Fruit fly (Drosophila melanogaster) whole organism, embryonic: ENCODE data around the gene CG33269.

Source experiments
- Awh ChIP-seq: fragments of 200-800 bp; sonication (Bioruptor generic); IDR thresholded peaks from 2 replicates; pipeline ENCODE4, ENCODE4 v1.3.6; 2022; ENCODE audit warnings: missing biosample characterization, missing genetic modification characterization
- Bgb ChIP-seq: fragments of 200-800 bp; sonication (Bioruptor generic); IDR thresholded peaks from 2 replicates; pipeline ENCODE4 v1.3.6; 2022; ENCODE audit warnings: missing biosample characterization, missing genetic modification characterization; ENCODE audit not compliant: partially characterized antibody
- CG10565 ChIP-seq: fragments of 200-800 bp; sonication (Bioruptor generic); optimal IDR thresholded peaks from 3 replicates; lab custom pipeline; 2016; ENCODE audit warnings: missing biosample characterization, mild to moderate bottlenecking, missing genetic modification characterization
- CG10654 ChIP-seq: fragments of 200-800 bp; sonication (Bioruptor generic); optimal IDR thresholded peaks from 2 replicates; lab custom pipeline; 2016; ENCODE audit warnings: missing biosample characterization, missing genetic modification characterization
- CG10959 ChIP-seq: fragments of 200-800 bp; sonication (Bioruptor generic); IDR thresholded peaks from 2 replicates; pipeline ENCODE4 v1.3.6; 2022; ENCODE audit warnings: missing biosample characterization, missing genetic modification characterization
- CG15514 ChIP-seq: fragments of 200-800 bp; sonication (Bioruptor generic); optimal IDR thresholded peaks from 3 replicates; lab custom pipeline; 2017; ENCODE audit warnings: missing biosample characterization, missing genetic modification characterization, mild to moderate bottlenecking, moderate library complexity, missing genetic modification reagents
- CG1603 ChIP-seq: fragments of 200-800 bp; sonication (Bioruptor generic); optimal IDR thresholded peaks from 2 replicates; lab custom pipeline; 2019; ENCODE audit warnings: missing biosample characterization, mild to moderate bottlenecking, missing genetic modification characterization, moderate library complexity
- CG17385 ChIP-seq: fragments of 200-800 bp; sonication (Bioruptor generic); optimal IDR thresholded peaks from 3 replicates; lab custom pipeline; 2018; ENCODE audit warnings: missing biosample characterization, mild to moderate bottlenecking, missing genetic modification characterization
- CG2129 ChIP-seq: fragments of 200-800 bp; sonication (Bioruptor generic); IDR thresholded peaks from 2 replicates; pipeline ENCODE4 v1.3.6; 2022; ENCODE audit warnings: missing biosample characterization, missing genetic modification characterization; ENCODE audit not compliant: partially characterized antibody
- CG30020 ChIP-seq: fragments of 200-800 bp; optimal IDR thresholded peaks from 2 replicates; lab custom pipeline; 2019; ENCODE audit warnings: missing biosample characterization, mild to moderate bottlenecking, missing genetic modification characterization, moderate library complexity
- CG34422 ChIP-seq: fragments of 200-800 bp; sonication (Bioruptor generic); IDR thresholded peaks from 3 replicates; pipeline ENCODE4 v1.3.6; 2022; ENCODE audit warnings: missing biosample characterization, missing genetic modification characterization
- CG3995 ChIP-seq: fragments of 200-800 bp; sonication (Bioruptor generic); optimal IDR thresholded peaks from 3 replicates; lab custom pipeline; 2016; ENCODE audit warnings: missing biosample characterization, missing genetic modification characterization
- CG43689 ChIP-seq: fragments of 200-800 bp; sonication (Bioruptor generic); IDR thresholded peaks from 2 replicates; pipeline ENCODE4 v1.3.6; 2022; ENCODE audit warnings: missing biosample characterization, missing genetic modification characterization
- CG4424 ChIP-seq: fragments of 200-800 bp; sonication (Bioruptor generic); optimal IDR thresholded peaks from 3 replicates; lab custom pipeline; 2016; ENCODE audit warnings: missing biosample characterization, missing genetic modification characterization
- CG6654 ChIP-seq: fragments of 200-800 bp; sonication (Bioruptor generic); optimal IDR thresholded peaks from 2 replicates; lab custom pipeline; 2017; ENCODE audit warnings: missing biosample characterization, mild to moderate bottlenecking, missing genetic modification characterization
- CG6813 ChIP-seq: fragments of 200-800 bp; sonication (Bioruptor generic); optimal IDR thresholded peaks from 2 replicates; lab custom pipeline; 2017; ENCODE audit warnings: missing biosample characterization, missing genetic modification characterization, mild to moderate bottlenecking, moderate library complexity, missing genetic modification reagents
- Chrac-16 ChIP-seq: fragments of 200-800 bp; sonication (Bioruptor generic); optimal IDR thresholded peaks from 3 replicates; lab custom pipeline; 2016; ENCODE audit warnings: missing biosample characterization, missing genetic modification characterization
- CoRest ChIP-seq: fragments of 200-800 bp; sonication (Bioruptor generic); optimal IDR thresholded peaks from 3 replicates; lab custom pipeline; 2018; ENCODE audit warnings: missing biosample characterization, mild to moderate bottlenecking, missing genetic modification characterization, moderate library complexity
- HLH3B ChIP-seq: fragments of 200-800 bp; sonication (Bioruptor generic); IDR thresholded peaks from 2 replicates; pipeline ENCODE4 v1.3.6; 2022; ENCODE audit warnings: missing biosample characterization, missing genetic modification characterization
- Lhr ChIP-seq: fragments of 200-800 bp; sonication (Bioruptor generic); optimal IDR thresholded peaks from 3 replicates; lab custom pipeline; 2017; ENCODE audit warnings: mild to moderate bottlenecking, missing biosample characterization, missing genetic modification reagents, missing genetic modification characterization
- Lim3 ChIP-seq: fragments of 200-800 bp; sonication (Bioruptor generic); IDR thresholded peaks from 2 replicates; pipeline ENCODE4 v1.3.6; 2022; ENCODE audit warnings: missing biosample characterization, missing genetic modification characterization
- Lpt ChIP-seq: fragments of >200 bp; optimal IDR thresholded peaks from 2 replicates; lab custom pipeline; 2018; ENCODE audit warnings: missing biosample characterization, missing genetic modification characterization
- MBD-R2 ChIP-seq: fragments of 200-800 bp; sonication (Bioruptor generic); IDR thresholded peaks from 2 replicates; pipeline ENCODE4 v1.3.6; 2022; ENCODE audit warnings: missing biosample characterization, missing genetic modification characterization
- Max ChIP-seq: fragments of 200-800 bp; sonication (Bioruptor generic); optimal IDR thresholded peaks from 2 replicates; lab custom pipeline; 2016; ENCODE audit warnings: missing biosample characterization, mild to moderate bottlenecking, missing genetic modification characterization
- NC2α ChIP-seq: fragments of 200-800 bp; sonication (Bioruptor generic); optimal IDR thresholded peaks from 2 replicates; lab custom pipeline; 2016; ENCODE audit warnings: missing biosample characterization, missing genetic modification characterization
- NK7.1 ChIP-seq: fragments of 200-800 bp; sonication (Bioruptor generic); optimal IDR thresholded peaks from 3 replicates; lab custom pipeline; 2016; ENCODE audit warnings: missing biosample characterization, missing genetic modification characterization
- Opbp ChIP-seq: fragments of 200-800 bp; sonication (Bioruptor generic); IDR thresholded peaks from 3 replicates; pipeline ENCODE4 v1.3.6; 2022; ENCODE audit warnings: missing biosample characterization, missing genetic modification characterization; ENCODE audit not compliant: partially characterized antibody
- Pdp1 ChIP-seq, 2 experiments: fragments of 200-800 bp; sonication (Bioruptor generic); optimal IDR thresholded peaks; 3 replicates each; lab custom pipeline; 2016; ENCODE audit warnings: missing biosample characterization in 2 of 2, missing genetic modification characterization in 2 of 2, mild to moderate bottlenecking in 1 of 2, moderate library complexity in 1 of 2
- Rx ChIP-seq: fragments of 200-800 bp; sonication (Bioruptor generic); IDR thresholded peaks from 2 replicates; pipeline ENCODE4 v1.3.6; 2022; ENCODE audit warnings: missing biosample characterization, missing genetic modification characterization
- Scr ChIP-seq: fragments of 200-800 bp; sonication (Bioruptor generic); IDR thresholded peaks from 2 replicates; pipeline ENCODE4 v1.3.6; 2022; ENCODE audit warnings: missing biosample characterization, missing genetic modification characterization; ENCODE audit not compliant: partially characterized antibody
- Spps ChIP-seq: fragments of 200-800 bp; sonication (Bioruptor generic); optimal IDR thresholded peaks from 2 replicates; lab custom pipeline; 2018; ENCODE audit warnings: missing biosample characterization, mild to moderate bottlenecking, missing genetic modification characterization
- Trl ChIP-seq, 3 experiments: fragments of >200 bp in 2 of 3; fragments of 200-800 bp in 1 of 3; sonication (Bioruptor generic) in 1 of 3; optimal IDR thresholded peaks; 2 replicates in 1 of 3; 3 replicates in 2 of 3; lab custom pipeline; 2016 to 2017; ENCODE audit warnings: missing biosample characterization in 1 of 3, missing genetic modification characterization in 1 of 3
- cato ChIP-seq: fragments of 200-800 bp; sonication (Bioruptor generic); optimal IDR thresholded peaks from 2 replicates; lab custom pipeline; 2016; ENCODE audit warnings: missing biosample characterization, missing genetic modification characterization, borderline replicate concordance
- ci ChIP-seq: fragments of 200-800 bp; sonication (Bioruptor generic); IDR thresholded peaks from 3 replicates; pipeline ENCODE4 v1.3.6; 2022; ENCODE audit warnings: missing biosample characterization, missing genetic modification characterization
- crol ChIP-seq: fragments of 200-800 bp; sonication (Bioruptor generic); IDR thresholded peaks from 2 replicates; pipeline ENCODE4 v1.3.6; 2022; ENCODE audit warnings: missing biosample characterization, missing genetic modification characterization
- fd96Cb ChIP-seq: fragments of 200-800 bp; sonication (Bioruptor generic); optimal IDR thresholded peaks from 2 replicates; lab custom pipeline; 2018; ENCODE audit warnings: missing biosample characterization, mild to moderate bottlenecking, missing genetic modification characterization, moderate library complexity
- fu2 ChIP-seq: fragments of 200-800 bp; sonication (Bioruptor generic); optimal IDR thresholded peaks from 2 replicates; lab custom pipeline; 2016; ENCODE audit warnings: missing biosample characterization, missing genetic modification characterization
- ham ChIP-seq: fragments of 200-800 bp; sonication (Bioruptor generic); IDR thresholded peaks from 2 replicates; pipeline ENCODE4 v1.3.6; 2022; ENCODE audit warnings: missing biosample characterization, missing genetic modification characterization
- jing ChIP-seq: fragments of 200-800 bp; sonication (Bioruptor generic); optimal IDR thresholded peaks from 2 replicates; lab custom pipeline; 2018; ENCODE audit warnings: missing biosample characterization, mild to moderate bottlenecking, missing genetic modification characterization
- kay ChIP-seq: fragments of 200-800 bp; sonication (Bioruptor generic); optimal IDR thresholded peaks from 2 replicates; lab custom pipeline; 2016; ENCODE audit warnings: missing biosample characterization, missing genetic modification characterization
- knrl ChIP-seq: fragments of 200-800 bp; sonication (Bioruptor generic); IDR thresholded peaks from 3 replicates; pipeline ENCODE4 v1.3.6; 2022; ENCODE audit warnings: missing biosample characterization, missing genetic modification characterization; ENCODE audit not compliant: partially characterized antibody
- lilli ChIP-seq: fragments of 200-800 bp; sonication (Bioruptor generic); optimal IDR thresholded peaks from 3 replicates; lab custom pipeline; 2016; ENCODE audit warnings: missing biosample characterization, missing genetic modification characterization
- lov ChIP-seq, 2 experiments: fragments of 200-800 bp in 1 of 2; fragments of >200 bp in 1 of 2; sonication (Bioruptor generic) in 1 of 2; IDR thresholded peaks in 1 of 2; optimal IDR thresholded peaks in 1 of 2; 2 replicates in 1 of 2; 3 replicates in 1 of 2; pipeline versions ENCODE4 v1.3.6 to Lab custom; 2017 to 2022; ENCODE audit warnings: missing biosample characterization in 1 of 2, missing genetic modification characterization in 1 of 2
- pum ChIP-seq: fragments of 200-800 bp; sonication (Bioruptor generic); optimal IDR thresholded peaks from 2 replicates; lab custom pipeline; 2016; ENCODE audit warnings: missing biosample characterization, missing genetic modification characterization
- schlank ChIP-seq: fragments of 200-800 bp; sonication (Bioruptor generic); optimal IDR thresholded peaks from 2 replicates; lab custom pipeline; 2018; ENCODE audit warnings: missing biosample characterization, mild to moderate bottlenecking, missing genetic modification characterization
- sens ChIP-seq: fragments of 200-800 bp; sonication (Bioruptor generic); peaks from one replicate; lab custom pipeline; 2016; ENCODE audit warnings: missing biosample characterization, missing genetic modification characterization
- sima ChIP-seq: fragments of 200-800 bp; sonication (Bioruptor generic); optimal IDR thresholded peaks from 2 replicates; lab custom pipeline; 2016; ENCODE audit warnings: missing biosample characterization, missing genetic modification characterization
- stwl ChIP-seq: fragments of 200-800 bp; sonication (Bioruptor generic); optimal IDR thresholded peaks from 3 replicates; lab custom pipeline; 2018; ENCODE audit warnings: missing biosample characterization, mild to moderate bottlenecking, missing genetic modification characterization, moderate library complexity

Gene CG33269

DNA sequence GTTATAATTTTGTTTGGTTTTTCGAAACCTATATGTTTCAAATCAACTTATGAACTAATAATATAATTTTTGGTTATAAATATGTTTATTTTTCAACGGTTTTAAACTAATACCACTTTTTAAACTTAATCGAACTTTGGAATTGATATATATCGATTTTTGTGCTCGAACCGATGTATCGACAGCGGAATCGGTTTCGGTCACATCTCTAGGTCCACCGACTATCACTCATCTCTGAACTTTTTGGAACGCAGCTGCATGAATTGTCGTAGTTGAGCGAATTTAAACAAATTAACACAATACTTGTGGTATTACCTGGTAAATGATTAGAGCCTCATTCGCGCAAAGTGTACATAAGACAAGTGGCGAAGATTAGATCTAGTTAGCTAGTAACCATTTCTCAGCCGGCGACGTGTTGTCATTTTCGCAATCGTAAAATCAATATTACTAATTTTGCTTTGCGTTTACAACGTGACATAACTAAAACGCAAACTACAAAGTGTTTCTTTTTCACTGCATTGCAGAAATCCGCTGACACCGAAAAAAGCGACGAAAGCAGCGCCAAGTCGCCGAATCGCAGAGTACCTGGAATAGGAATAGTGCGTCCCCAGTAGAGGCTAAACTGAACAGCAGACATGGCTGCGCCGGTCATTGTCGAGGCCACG is 46.0 kb upstream of the CG33269 start, which contains the start of gene Apt1 (continued):
- TF ChIP-seq Spps (tag; lab: Kevin White, UChicago) (no peak), fd96Cb (no peak), kay (GFP tag; lab: Kevin White, UChicago) (no peak), pum (GFP tag; lab: Kevin White, UChicago) (no peak), Lpt (GFP tag; lab: Kevin White, UChicago) (no peak), Chrac-16 (no peak), knrl (GFP tag; lab: Robert Waterston, UW) (peak; percentile 96), NK7.1 (GFP tag; lab: Kevin White, UChicago) (no peak), Scr (GFP tag; lab: Robert Waterston, UW) (peak; percentile 95), stwl (tag; lab: Kevin White, UChicago) (peak; percentile 88), CG3995 (GFP tag; lab: Kevin White, UChicago) (peak; percentile 4), cato (GFP tag; lab: Kevin White, UChicago) (no peak), HLH3B (GFP tag; lab: Robert Waterston, UW) (no peak), CG1603 (peak; percentile 43), CG15514 (GFP tag; lab: Kevin White, UChicago) (peak; percentile 65), schlank (no peak), Opbp (GFP tag; lab: Robert Waterston, UW) (peak; percentile 97), Lhr (GFP tag; lab: Kevin White, UChicago) (peak; percentile 14), CG2129 (peak; percentile 83), NC2α (GFP tag; lab: Kevin White, UChicago) (no peak), jing (GFP tag; lab: Kevin White, UChicago) (no peak), CG30020 (tag; lab: Kevin White, UChicago) (peak; percentile 5), ham (GFP tag; lab: Robert Waterston, UW) (no peak), Max (no peak), CG10654 (GFP tag; lab: Kevin White, UChicago) (no peak), CG4424 (GFP tag; lab: Kevin White, UChicago) (no peak), Lim3 (GFP tag; lab: Robert Waterston, UW) (no peak), Trl (optimal IDR thresholded peaks at IDR 0.05; lab: Kevin White, UChicago) (no peak), Trl (GFP tag; optimal IDR thresholded peaks at IDR 0.05; lab: Kevin White, UChicago) (no peak), CG34422 (GFP tag; lab: Robert Waterston, UW) (no peak; the same call in 2 of the 3 replicates), crol (no peak), CG10959 (GFP tag; lab: Robert Waterston, UW) (no peak), CoRest (no peak), lilli (GFP tag; lab: Kevin White, UChicago) (peak; percentile 35), sens (GFP tag; lab: Kevin White, UChicago) (peak; percentile 50), CG6813 (no peak), CG6654 (GFP tag; lab: Kevin White, UChicago) (no peak), Pdp1 (GFP tag; optimal IDR thresholded peaks at IDR 0.05; lab: Kevin White, UChicago) (peak in 1 of 2 experiments; percentile 65), fu2 (GFP tag; lab: Kevin White, UChicago) (no peak), lov (optimal IDR thresholded peaks at IDR 0.05; lab: Kevin White, UChicago) (no peak), lov (GFP tag; IDR thresholded peaks at IDR 0.05; lab: Robert Waterston, UW) (no peak), MBD-R2 (peak; percentile 85), Awh (no peak), CG10565 (GFP tag; lab: Kevin White, UChicago) (no peak), ci (GFP tag; lab: Robert Waterston, UW) (no peak), CG43689 (GFP tag; lab: Robert Waterston, UW) (no peak), Rx (GFP tag; lab: Robert Waterston, UW) (no peak), CG17385 (GFP tag; lab: Kevin White, UChicago) (no peak), sima (GFP tag; lab: Kevin White, UChicago) (no peak), Bgb (GFP tag; lab: Robert Waterston, UW) (peak; percentile 98)
